Fruit fly (Drosophila melanogaster) whole organism, embryonic: ENCODE results near the gene mRpS35.

ENCODE experiments used
- Abd-B ChIP-seq: fragments of 200-800 bp; sonication (Bioruptor generic); optimal IDR thresholded peaks from 2 replicates; lab custom pipeline; 2018; ENCODE audit warnings: missing biosample characterization, mild to moderate bottlenecking, missing genetic modification characterization, moderate library complexity
- Atf6 ChIP-seq: fragments of 200-800 bp; sonication (Bioruptor generic); IDR thresholded peaks from 2 replicates; pipeline ENCODE4 v1.3.6; 2022; ENCODE audit warnings: missing biosample characterization, missing genetic modification characterization
- CG10565 ChIP-seq: fragments of 200-800 bp; sonication (Bioruptor generic); optimal IDR thresholded peaks from 3 replicates; lab custom pipeline; 2016; ENCODE audit warnings: missing biosample characterization, mild to moderate bottlenecking, missing genetic modification characterization
- CG11093 ChIP-seq: fragments of 200-800 bp; sonication (Bioruptor generic); IDR thresholded peaks from 3 replicates; pipeline ENCODE4 v1.3.6; 2022; ENCODE audit warnings: missing biosample characterization, missing genetic modification characterization
- CG12744 ChIP-seq: fragments of 200-800 bp; sonication (Bioruptor generic); optimal IDR thresholded peaks from 2 replicates; lab custom pipeline; 2016; ENCODE audit warnings: missing biosample characterization, missing genetic modification characterization
- CG12942 ChIP-seq: fragments of 200-800 bp; sonication (Bioruptor generic); optimal IDR thresholded peaks from 3 replicates; lab custom pipeline; 2016; ENCODE audit warnings: missing biosample characterization, missing genetic modification characterization
- CG13775 ChIP-seq: fragments of 200-800 bp; sonication (Bioruptor generic); optimal IDR thresholded peaks from 3 replicates; lab custom pipeline; 2017; ENCODE audit warnings: missing biosample characterization, mild to moderate bottlenecking, missing genetic modification characterization
- CG14014 ChIP-seq: fragments of 200-800 bp; sonication (Bioruptor generic); IDR thresholded peaks from 2 replicates; pipeline ENCODE4 v1.3.6; 2022; ENCODE audit warnings: missing biosample characterization, missing genetic modification characterization
- CG15601 ChIP-seq: fragments of 200-800 bp; sonication (Bioruptor generic); optimal IDR thresholded peaks from 3 replicates; lab custom pipeline; 2019; ENCODE audit warnings: missing biosample characterization, mild to moderate bottlenecking, missing genetic modification characterization, moderate library complexity
- CG2129 ChIP-seq: fragments of 200-800 bp; sonication (Bioruptor generic); IDR thresholded peaks from 2 replicates; pipeline ENCODE4 v1.3.6; 2022; ENCODE audit warnings: missing biosample characterization, missing genetic modification characterization; ENCODE audit not compliant: partially characterized antibody
- CG2712 ChIP-seq: fragments of 200-800 bp; optimal IDR thresholded peaks from 3 replicates; lab custom pipeline; 2019; ENCODE audit warnings: missing biosample characterization, mild to moderate bottlenecking, missing genetic modification characterization, moderate library complexity
- CG30431 ChIP-seq: fragments of 200-800 bp; sonication (Bioruptor generic); optimal IDR thresholded peaks from 2 replicates; lab custom pipeline; 2017; ENCODE audit warnings: missing biosample characterization, missing genetic modification characterization
- CG31388 ChIP-seq: fragments of 200-800 bp; sonication (Bioruptor generic); optimal IDR thresholded peaks from 2 replicates; lab custom pipeline; 2016; ENCODE audit warnings: missing biosample characterization, missing genetic modification characterization
- CG31441 ChIP-seq: fragments of 200-800 bp; sonication (Bioruptor generic); IDR thresholded peaks from 2 replicates; pipeline ENCODE4 v1.3.6; 2022; ENCODE audit warnings: missing biosample characterization, missing genetic modification characterization
- CG3281 ChIP-seq: fragments of 200-800 bp; sonication (Bioruptor generic); optimal IDR thresholded peaks from 3 replicates; lab custom pipeline; 2017; ENCODE audit warnings: missing biosample characterization, mild to moderate bottlenecking, missing genetic modification characterization
- CG4328 ChIP-seq: fragments of 200-800 bp; sonication (Bioruptor generic); optimal IDR thresholded peaks from 3 replicates; lab custom pipeline; 2017; ENCODE audit warnings: missing biosample characterization, missing genetic modification reagents, missing genetic modification characterization
- CG4404 ChIP-seq: fragments of 200-800 bp; sonication (Bioruptor generic); IDR thresholded peaks from 2 replicates; pipeline ENCODE4 v1.3.6; 2022; ENCODE audit warnings: missing biosample characterization, missing genetic modification characterization
- CG6254 ChIP-seq: fragments of 200-800 bp; sonication (Bioruptor generic); optimal IDR thresholded peaks from 3 replicates; lab custom pipeline; 2017; ENCODE audit warnings: mild to moderate bottlenecking, missing biosample characterization, missing genetic modification reagents, missing genetic modification characterization
- CG7357 ChIP-seq: fragments of 200-800 bp; sonication (Bioruptor generic); IDR thresholded peaks from 3 replicates; pipeline ENCODE4 v1.3.6; 2022; ENCODE audit warnings: missing biosample characterization, missing genetic modification characterization
- CG7963 ChIP-seq: fragments of 200-800 bp; sonication (Bioruptor generic); IDR thresholded peaks from 3 replicates; pipeline ENCODE4 v1.3.6; 2022; ENCODE audit warnings: missing biosample characterization, missing genetic modification characterization; ENCODE audit not compliant: partially characterized antibody
- CG8478 ChIP-seq: fragments of >200 bp; optimal IDR thresholded peaks from 2 replicates; lab custom pipeline; 2018
- CG9727 ChIP-seq: fragments of 200-800 bp; sonication (Bioruptor generic); optimal IDR thresholded peaks from 3 replicates; lab custom pipeline; 2017; ENCODE audit warnings: missing biosample characterization, mild to moderate bottlenecking, missing genetic modification characterization
- CG9817 ChIP-seq: fragments of 200-800 bp; sonication (Bioruptor generic); optimal IDR thresholded peaks from 2 replicates; lab custom pipeline; 2018; ENCODE audit warnings: missing biosample characterization, mild to moderate bottlenecking, missing genetic modification characterization, moderate library complexity
- CkIIα-i1 ChIP-seq: fragments of 200-800 bp; sonication (Bioruptor generic); IDR thresholded peaks from 2 replicates; pipeline ENCODE4 v1.3.6; 2022; ENCODE audit warnings: missing biosample characterization, missing genetic modification characterization
- Dad ChIP-seq: fragments of 200-800 bp; sonication (Bioruptor generic); optimal IDR thresholded peaks from 3 replicates; lab custom pipeline; 2016; ENCODE audit warnings: missing biosample characterization, missing genetic modification characterization
- Dek ChIP-seq: fragments of 200-800 bp; sonication (Bioruptor generic); optimal IDR thresholded peaks from 3 replicates; lab custom pipeline; 2019; ENCODE audit warnings: missing biosample characterization, mild to moderate bottlenecking, missing genetic modification characterization, moderate library complexity
- Hmr ChIP-seq: fragments of 200-800 bp; sonication (Bioruptor generic); optimal IDR thresholded peaks from 3 replicates; lab custom pipeline; 2017; ENCODE audit warnings: mild to moderate bottlenecking, missing biosample characterization, missing genetic modification reagents, missing genetic modification characterization
- MTF-1 ChIP-seq: fragments of 200-800 bp; sonication (Bioruptor generic); optimal IDR thresholded peaks from 2 replicates; lab custom pipeline; 2018; ENCODE audit warnings: missing biosample characterization, mild to moderate bottlenecking, missing genetic modification characterization, borderline replicate concordance
- Med ChIP-seq: fragments of 200-800 bp; sonication (Bioruptor generic); peaks from one replicate; lab custom pipeline; 2016; ENCODE audit warnings: missing biosample characterization, missing genetic modification characterization, mild to moderate bottlenecking, inconsistent platforms, moderate library complexity
- Pdp1 ChIP-seq, 2 experiments: fragments of 200-800 bp; sonication (Bioruptor generic); optimal IDR thresholded peaks; 3 replicates each; lab custom pipeline; 2016; ENCODE audit warnings: missing biosample characterization in 2 of 2, missing genetic modification characterization in 2 of 2, mild to moderate bottlenecking in 1 of 2, moderate library complexity in 1 of 2
- Rfx ChIP-seq: fragments of 200-800 bp; sonication (Bioruptor generic); IDR thresholded peaks from 2 replicates; pipeline ENCODE4 v1.3.6; 2022; ENCODE audit warnings: missing biosample characterization, missing genetic modification characterization
- Sin3A ChIP-seq: fragments of >200 bp; optimal IDR thresholded peaks from 2 replicates; lab custom pipeline; 2018
- amos ChIP-seq: fragments of 200-800 bp; sonication (Bioruptor generic); IDR thresholded peaks from 2 replicates; pipeline ENCODE4 v1.3.6; 2022; ENCODE audit warnings: missing biosample characterization, missing genetic modification characterization; ENCODE audit not compliant: partially characterized antibody
- ap ChIP-seq: fragments of 200-800 bp; sonication (Bioruptor generic); IDR thresholded peaks from 2 replicates; pipeline ENCODE4 v1.3.6; 2022; ENCODE audit warnings: missing biosample characterization, missing genetic modification characterization
- ash1 ChIP-seq: fragments of 200-800 bp; sonication (Bioruptor generic); optimal IDR thresholded peaks from 2 replicates; lab custom pipeline; 2018; ENCODE audit warnings: missing biosample characterization, mild to moderate bottlenecking, missing genetic modification characterization
- ato ChIP-seq: fragments of 200-800 bp; sonication (Bioruptor generic); IDR thresholded peaks from 2 replicates; pipeline ENCODE4 v1.3.6; 2022; ENCODE audit warnings: missing biosample characterization, missing genetic modification characterization; ENCODE audit not compliant: partially characterized antibody
- bowl ChIP-seq: fragments of 200-800 bp; sonication (Bioruptor generic); IDR thresholded peaks from 2 replicates; pipeline ENCODE4 v1.3.6; 2022; ENCODE audit warnings: missing biosample characterization, missing genetic modification characterization
- chn ChIP-seq: fragments of 200-800 bp; sonication (Bioruptor generic); optimal IDR thresholded peaks from 2 replicates; lab custom pipeline; 2016; ENCODE audit warnings: missing biosample characterization, missing genetic modification characterization
- disco-r ChIP-seq: fragments of 200-800 bp; sonication (Bioruptor generic); optimal IDR thresholded peaks from 2 replicates; lab custom pipeline; 2016; ENCODE audit warnings: missing biosample characterization, missing genetic modification characterization
- dmrt99B ChIP-seq: fragments of 200-800 bp; sonication (Bioruptor generic); optimal IDR thresholded peaks from 2 replicates; lab custom pipeline; 2018; ENCODE audit warnings: missing biosample characterization, mild to moderate bottlenecking, missing genetic modification characterization, moderate library complexity
- gro ChIP-seq: fragments of 200-800 bp; sonication (Bioruptor generic); optimal IDR thresholded peaks from 2 replicates; lab custom pipeline; 2016; ENCODE audit warnings: missing biosample characterization, missing genetic modification characterization
- ham ChIP-seq: fragments of 200-800 bp; sonication (Bioruptor generic); IDR thresholded peaks from 2 replicates; pipeline ENCODE4 v1.3.6; 2022; ENCODE audit warnings: missing biosample characterization, missing genetic modification characterization
- inv ChIP-seq: fragments of 200-800 bp; sonication (Bioruptor generic); IDR thresholded peaks from 2 replicates; pipeline ENCODE4 v1.3.6; 2022; ENCODE audit warnings: missing biosample characterization, missing genetic modification characterization; ENCODE audit not compliant: partially characterized antibody
- onecut ChIP-seq: fragments of 200-800 bp; sonication (Bioruptor generic); IDR thresholded peaks from 2 replicates; pipeline ENCODE4 v1.3.6; 2022; ENCODE audit warnings: missing biosample characterization, missing genetic modification characterization
- org-1 ChIP-seq: fragments of 200-800 bp; sonication (Bioruptor generic); optimal IDR thresholded peaks from 2 replicates; lab custom pipeline; 2017; ENCODE audit warnings: missing biosample characterization, missing genetic modification characterization
- phol ChIP-seq: fragments of 200-800 bp; sonication (Bioruptor generic); optimal IDR thresholded peaks from 3 replicates; lab custom pipeline; 2018; ENCODE audit warnings: missing biosample characterization, mild to moderate bottlenecking, missing genetic modification characterization, moderate library complexity
- sens-2 ChIP-seq: fragments of 200-800 bp; sonication (Bioruptor generic); IDR thresholded peaks from 2 replicates; pipeline ENCODE4 v1.3.6; 2022; ENCODE audit warnings: missing biosample characterization, missing genetic modification characterization
- sima ChIP-seq: fragments of 200-800 bp; sonication (Bioruptor generic); optimal IDR thresholded peaks from 2 replicates; lab custom pipeline; 2016; ENCODE audit warnings: missing biosample characterization, missing genetic modification characterization
- slp2 ChIP-seq: fragments of 200-800 bp; sonication (Bioruptor generic); optimal IDR thresholded peaks from 2 replicates; lab custom pipeline; 2016; ENCODE audit warnings: missing biosample characterization, missing genetic modification characterization
- sob ChIP-seq: fragments of 200-800 bp; sonication (Bioruptor generic); IDR thresholded peaks from 2 replicates; pipeline ENCODE4 v1.3.6; 2022; ENCODE audit warnings: missing biosample characterization, missing genetic modification characterization
- tna ChIP-seq: fragments of 200-800 bp; sonication (Bioruptor generic); IDR thresholded peaks from 2 replicates; pipeline ENCODE4 v1.3.6; 2022; ENCODE audit warnings: missing biosample characterization, missing genetic modification characterization; ENCODE audit not compliant: partially characterized antibody

The mRpS35 gene

dm6 chr3L:2773968-2774461 is 6.7 kb upstream of the mRpS35 start, which contains the start of the genes CG12093 and Atg2 (continued):
- TF ChIP-seq sens-2 (GFP tag; lab: Robert Waterston, UW) (peak; percentile 83), Pdp1 (GFP tag; optimal IDR thresholded peaks at IDR 0.05; lab: Kevin White, UChicago) (peak; percentile 76 to 88), CG7357 (GFP tag; lab: Robert Waterston, UW) (peak; percentile 86), Rfx (GFP tag; lab: Robert Waterston, UW) (peak; percentile 95), Dad (peak; percentile 60), ap (GFP tag; lab: Robert Waterston, UW) (peak; percentile 92), CG12744 (GFP tag; lab: Kevin White, UChicago) (peak; percentile 56), Atf6 (peak; percentile 94), Sin3A (peak; percentile 79), CG4404 (peak; percentile 93), Med (GFP tag; lab: Kevin White, UChicago) (peak; percentile 95), CG14014 (GFP tag; lab: Robert Waterston, UW) (peak; percentile 94), CG2129 (GFP tag; lab: Robert Waterston, UW) (no peak), CG6254 (peak; percentile 67), CG8478 (lab: Kevin White, UChicago) (no peak), CG15601 (tag; lab: Kevin White, UChicago) (peak; percentile 88), CG10565 (peak; percentile 50), gro (GFP tag; lab: Kevin White, UChicago) (peak; percentile 75), onecut (GFP tag; lab: Robert Waterston, UW) (peak; percentile 68), CG9727 (GFP tag; lab: Kevin White, UChicago) (peak; percentile 92), bowl (GFP tag; lab: Robert Waterston, UW) (peak; percentile 61; the same call in 1 of the 2 replicates), CkIIα-i1 (GFP tag; lab: Robert Waterston, UW) (no peak), slp2 (GFP tag; lab: Kevin White, UChicago) (peak; percentile 76), sima (GFP tag; lab: Kevin White, UChicago) (no peak), phol (tag; lab: Kevin White, UChicago) (peak; percentile 92), CG2712 (tag; lab: Kevin White, UChicago) (peak; percentile 94), CG9817 (tag; lab: Kevin White, UChicago) (peak; percentile 97), ato (GFP tag; lab: Robert Waterston, UW) (no peak), MTF-1 (GFP tag; lab: Kevin White, UChicago) (no peak), Dek (peak; percentile 95), chn (GFP tag; lab: Kevin White, UChicago) (peak; percentile 89), Hmr (peak; percentile 96), Abd-B (GFP tag; lab: Kevin White, UChicago) (peak; percentile 96), CG30431 (GFP tag; lab: Kevin White, UChicago) (peak; percentile 90), CG13775 (GFP tag; lab: Kevin White, UChicago) (peak; percentile 94), CG31388 (peak; percentile 52), CG11093 (GFP tag; lab: Robert Waterston, UW) (peak; percentile 89), ash1 (GFP tag; lab: Kevin White, UChicago) (no peak), CG4328 (GFP tag; lab: Kevin White, UChicago) (peak; percentile 84), disco-r (GFP tag; lab: Kevin White, UChicago) (peak; percentile 17), amos (peak; percentile 24; the same call in 1 of the 2 replicates), CG12942 (GFP tag; lab: Kevin White, UChicago) (peak; percentile 92), org-1 (GFP tag; lab: Kevin White, UChicago) (peak; percentile 78), CG7963 (GFP tag; lab: Robert Waterston, UW) (no peak), CG3281 (GFP tag; lab: Kevin White, UChicago) (peak; percentile 90), ham (GFP tag; lab: Robert Waterston, UW) (peak; percentile 82), sob (GFP tag; lab: Robert Waterston, UW) (peak; percentile 95), inv (no peak), tna (GFP tag; lab: Robert Waterston, UW) (no peak), CG31441 (GFP tag; lab: Robert Waterston, UW) (peak; percentile 96), dmrt99B (peak; percentile 91)
